Fruit fly (Drosophila melanogaster): Measurements from ENCODE around the gene CG32750.
A peak's percentile ranks its signal among the peaks of the same experiment; 100 is the strongest.

CG32750 gene

DNA sequence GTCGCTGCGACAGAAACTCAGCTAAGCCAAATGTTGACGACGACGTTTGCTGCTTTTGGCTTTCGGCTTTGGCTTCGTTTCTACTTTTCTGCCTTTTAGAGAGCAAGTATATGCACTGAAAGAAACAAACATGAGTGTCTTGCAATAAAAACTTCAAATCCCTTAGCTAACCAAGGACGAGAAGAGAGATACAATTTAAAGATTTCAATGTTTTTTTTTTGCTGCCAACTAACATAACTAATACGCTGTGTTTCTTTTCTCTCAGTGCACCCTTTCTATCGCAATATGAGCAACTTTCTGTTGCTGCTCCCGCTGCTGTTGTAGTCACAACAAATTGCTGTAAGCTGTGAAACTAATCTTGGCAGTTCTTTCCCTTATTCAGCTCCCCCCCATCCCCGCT lies 16.8 kb downstream of the CG32750 start (continued):
- no peak for TF ChIP-seq CG32532 (GFP tag; IDR thresholded peaks at IDR 0.05)
- peak; percentile 19 for TF ChIP-seq Hmr (GFP tag; optimal IDR thresholded peaks at IDR 0.05)
- no peak for TF ChIP-seq ham (GFP tag; IDR thresholded peaks at IDR 0.05)
- TF ChIP-seq CHES-1-like (GFP tag; optimal IDR thresholded peaks at IDR 0.05) = no peak
- TF ChIP-seq CG14965 (GFP tag; optimal IDR thresholded peaks at IDR 0.05; ENCODE audit: borderline replicate concordance) = no peak
- 0 out of 3 replicates have a peak, but pooled peaks have one; percentile 45 for TF ChIP-seq Dbx (GFP tag; IDR thresholded peaks at IDR 0.05)
- no peak for TF ChIP-seq tup (GFP tag; optimal IDR thresholded peaks at IDR 0.05)
- TF ChIP-seq CG11560 (tag; IDR thresholded peaks at IDR 0.05) = no peak; the same call in 2 of the 3 replicates
- peak; percentile 11 for TF ChIP-seq PHDP (tag; optimal IDR thresholded peaks at IDR 0.05)
- peak; percentile 63 for TF ChIP-seq row (GFP tag; IDR thresholded peaks at IDR 0.05)
- TF ChIP-seq sug (tag; optimal IDR thresholded peaks at IDR 0.05) = no peak
- no peak for TF ChIP-seq croc (GFP tag; conservative IDR thresholded peaks at IDR 0.05)
- TF ChIP-seq unc-4 (GFP tag; IDR thresholded peaks at IDR 0.05; ENCODE audit: partially characterized antibody) = no peak
- no peak for TF ChIP-seq CG11398 (GFP tag; optimal IDR thresholded peaks at IDR 0.05)
- TF ChIP-seq Elba2 (GFP tag; optimal IDR thresholded peaks at IDR 0.05) = no peak
- TF ChIP-seq CG3847 (GFP tag; IDR thresholded peaks at IDR 0.05) = peak; percentile 37; the same call in 1 of the 2 replicates
- TF ChIP-seq CG8765 (GFP tag; IDR thresholded peaks at IDR 0.05) = no peak
- peak; percentile 28; the same call in 1 of the 2 replicates for TF ChIP-seq CG10366 (GFP tag; IDR thresholded peaks at IDR 0.05)
- no peak for TF ChIP-seq Deaf1 (tag; optimal IDR thresholded peaks at IDR 0.05)
- TF ChIP-seq CG2712 (tag; optimal IDR thresholded peaks at IDR 0.05) = no peak
- 0 out of 2 replicates have a peak, but pooled peaks have one; percentile 7 for TF ChIP-seq CG7372 (GFP tag; IDR thresholded peaks at IDR 0.05)
- TF ChIP-seq NC2α (GFP tag; optimal IDR thresholded peaks at IDR 0.05) = no peak
- TF ChIP-seq al (GFP tag; IDR thresholded peaks at IDR 0.05) = no peak
- no peak for TF ChIP-seq CG11723 (GFP tag; optimal IDR thresholded peaks at IDR 0.05)
- TF ChIP-seq CG14667 (GFP tag; IDR thresholded peaks at IDR 0.05) = 0 out of 2 replicates have a peak, but pooled peaks have one; percentile 40
- TF ChIP-seq NC2β (GFP tag; optimal IDR thresholded peaks at IDR 0.05) = no peak
- TF ChIP-seq CG4360 (GFP tag; IDR thresholded peaks at IDR 0.05) = no peak
- no peak for TF ChIP-seq CG18262 (tag; optimal IDR thresholded peaks at IDR 0.05)
- TF ChIP-seq CG11456 (GFP tag; IDR thresholded peaks at IDR 0.05) = 0 out of 3 replicates have a peak, but pooled peaks have one; percentile 71
- no peak for TF ChIP-seq CG7987 (GFP tag; optimal IDR thresholded peaks at IDR 0.05)
- TF ChIP-seq Neu2 (GFP tag; optimal IDR thresholded peaks at IDR 0.05; ENCODE audit: borderline replicate concordance) = no peak
- TF ChIP-seq rib (GFP tag; IDR thresholded peaks at IDR 0.05) = no peak
- TF ChIP-seq usp (GFP tag; optimal IDR thresholded peaks at IDR 0.05) = no peak
- no peak for TF ChIP-seq Six4 (GFP tag; optimal IDR thresholded peaks at IDR 0.05)
- no peak for TF ChIP-seq Sry-δ (GFP tag; optimal IDR thresholded peaks at IDR 0.05)
- TF ChIP-seq CG7786 (GFP tag; optimal IDR thresholded peaks at IDR 0.05) = no peak
- no peak for TF ChIP-seq lov (optimal IDR thresholded peaks at IDR 0.05)
- 0 out of 3 replicates have a peak, but pooled peaks have one; percentile 44 for TF ChIP-seq lov (GFP tag; IDR thresholded peaks at IDR 0.05)
- TF ChIP-seq hbn (GFP tag; IDR thresholded peaks at IDR 0.05; ENCODE audit: partially characterized antibody) = no peak
- TF ChIP-seq CG8281 (tag; optimal IDR thresholded peaks at IDR 0.05) = no peak
- no peak for TF ChIP-seq gsb-n (tag; optimal IDR thresholded peaks at IDR 0.05)
- no peak for TF ChIP-seq Nf-YB (GFP tag; optimal IDR thresholded peaks at IDR 0.05)
- no peak for TF ChIP-seq CG12769 (tag; optimal IDR thresholded peaks at IDR 0.05)
- no peak for TF ChIP-seq CG14050 (GFP tag; IDR thresholded peaks at IDR 0.05)
- TF ChIP-seq D19B (GFP tag; optimal IDR thresholded peaks at IDR 0.05) = no peak
- TF ChIP-seq Ravus (GFP tag; IDR thresholded peaks at IDR 0.05) = no peak
- peak; percentile 61 for TF ChIP-seq CG7839 (tag; optimal IDR thresholded peaks at IDR 0.05)
- no peak for TF ChIP-seq CG6654 (GFP tag; optimal IDR thresholded peaks at IDR 0.05)
- peak; percentile 43; the same call in 1 of the 2 replicates for TF ChIP-seq Atf6 (GFP tag; IDR thresholded peaks at IDR 0.05)
- no peak for TF ChIP-seq CG15479 (GFP tag; optimal IDR thresholded peaks at IDR 0.05)
- TF ChIP-seq CG8359 (GFP tag; optimal IDR thresholded peaks at IDR 0.05; ENCODE audit: borderline replicate concordance) = no peak
- peak; percentile 64 for TF ChIP-seq CG14441 (GFP tag; IDR thresholded peaks at IDR 0.05)
